Worm (Caenorhabditis elegans) whole organism, L2 larva: Measurements from ENCODE around the gene best-5.

Source experiments
- C34F6.9 ChIP-seq: fragments of 150-350 bp; optimal IDR thresholded peaks from 2 replicates; lab custom pipeline; 2014; ENCODE audit warnings: missing biosample characterization, missing genetic modification characterization
- F13H6.1 ChIP-seq: sonication (generic microtip); optimal IDR thresholded peaks from 2 replicates; lab custom pipeline; 2016; ENCODE audit warnings: missing genetic modification characterization, missing compliant biosample characterization
- R02D3.7 ChIP-seq: fragments of 150-350 bp; optimal IDR thresholded peaks from 2 replicates; lab custom pipeline; 2014; ENCODE audit warnings: missing biosample characterization, missing genetic modification characterization
- Y55F3AM.14 ChIP-seq: fragments of 200-800 bp; sonication (Bioruptor generic); optimal IDR thresholded peaks from 2 replicates; lab custom pipeline; 2018; ENCODE audit warnings: mild to moderate bottlenecking, missing genetic modification characterization, missing compliant biosample characterization
- ZK546.5 ChIP-seq: sonication (generic microtip); optimal IDR thresholded peaks from 2 replicates; lab custom pipeline; 2017; ENCODE audit warnings: missing biosample characterization, missing genetic modification characterization
- alr-1 ChIP-seq: fragments of 150-350 bp; optimal IDR thresholded peaks from 2 replicates; lab custom pipeline; 2014; ENCODE audit warnings: missing biosample characterization, missing genetic modification characterization
- aly-2 ChIP-seq: fragments of 150-350 bp; optimal IDR thresholded peaks from 2 replicates; lab custom pipeline; 2014; ENCODE audit warnings: missing biosample characterization, missing genetic modification characterization
- ama-1 ChIP-seq: fragments of 150-350 bp; optimal IDR thresholded peaks from 2 replicates; lab custom pipeline; 2018; ENCODE audit warnings: inconsistent platforms
- ceh-16 ChIP-seq: fragments of 150-350 bp; optimal IDR thresholded peaks from 2 replicates; lab custom pipeline; 2014; ENCODE audit warnings: missing biosample characterization, missing genetic modification characterization
- ceh-82 ChIP-seq: fragments of 150-350 bp; optimal IDR thresholded peaks from 2 replicates; lab custom pipeline; 2014; ENCODE audit warnings: missing biosample characterization, missing genetic modification characterization
- dmd-4 ChIP-seq: sonication (generic microtip); optimal IDR thresholded peaks from 2 replicates; lab custom pipeline; 2017; ENCODE audit warnings: missing biosample characterization, missing genetic modification characterization
- egl-27 ChIP-seq: sonication (generic microtip); optimal IDR thresholded peaks from 3 replicates; lab custom pipeline; 2017; ENCODE audit warnings: missing biosample characterization, missing genetic modification reagents, missing genetic modification characterization
- elt-1 ChIP-seq: fragments of 150-350 bp; optimal IDR thresholded peaks from 2 replicates; lab custom pipeline; 2014; ENCODE audit warnings: missing biosample characterization, missing genetic modification characterization
- elt-3 ChIP-seq: sonication (generic microtip); optimal IDR thresholded peaks from 2 replicates; lab custom pipeline; 2017; ENCODE audit warnings: missing biosample characterization, missing genetic modification characterization
- fos-1 ChIP-seq: fragments of 150-350 bp; optimal IDR thresholded peaks from 2 replicates; lab custom pipeline; 2014; ENCODE audit warnings: missing biosample characterization, missing genetic modification characterization
- gmeb-1 ChIP-seq: fragments of 150-350 bp; optimal IDR thresholded peaks from 2 replicates; lab custom pipeline; 2014; ENCODE audit warnings: missing biosample characterization, missing genetic modification characterization
- lin-11 ChIP-seq: fragments of 150-350 bp; sonication (generic microtip); optimal IDR thresholded peaks from 2 replicates; lab custom pipeline; 2014; ENCODE audit warnings: missing biosample characterization, missing genetic modification characterization, inconsistent platforms, mixed read lengths
- lin-13 ChIP-seq: fragments of 150-350 bp; optimal IDR thresholded peaks from 2 replicates; lab custom pipeline; 2014; ENCODE audit warnings: missing biosample characterization, missing genetic modification reagents, missing genetic modification characterization
- lin-39 ChIP-seq: fragments of 150-350 bp; optimal IDR thresholded peaks from 2 replicates; lab custom pipeline; 2014; ENCODE audit warnings: missing biosample characterization, missing genetic modification reagents, missing genetic modification characterization
- lsy-2 ChIP-seq, 2 experiments: fragments of 150-350 bp in 1 of 2; sonication (generic microtip) in 1 of 2; optimal IDR thresholded peaks; 2 replicates each; lab custom pipeline; 2014 to 2017; ENCODE audit warnings: missing biosample characterization in 2 of 2, missing genetic modification characterization in 2 of 2
- mab-5 ChIP-seq: fragments of 150-350 bp; optimal IDR thresholded peaks from 2 replicates; lab custom pipeline; 2014; ENCODE audit warnings: missing biosample characterization, missing genetic modification characterization
- mbf-1 ChIP-seq: sonication (generic microtip); optimal IDR thresholded peaks from 2 replicates; lab custom pipeline; 2017; ENCODE audit warnings: missing biosample characterization, missing genetic modification characterization
- mdl-1 ChIP-seq, 2 experiments: fragments of 150-350 bp in 1 of 2; sonication (generic microtip) in 1 of 2; optimal IDR thresholded peaks; 2 replicates each; lab custom pipeline; 2017; ENCODE audit warnings: missing biosample characterization in 2 of 2, missing genetic modification characterization in 2 of 2
- nhr-10 ChIP-seq: sonication (generic microtip); optimal IDR thresholded peaks from 2 replicates; lab custom pipeline; 2017; ENCODE audit warnings: missing biosample characterization, missing genetic modification characterization
- nhr-11 ChIP-seq: fragments of 150-350 bp; optimal IDR thresholded peaks from 2 replicates; lab custom pipeline; 2014; ENCODE audit warnings: missing biosample characterization, missing genetic modification characterization
- nhr-12 ChIP-seq: fragments of 150-350 bp; optimal IDR thresholded peaks from 2 replicates; lab custom pipeline; 2014; ENCODE audit warnings: missing biosample characterization, missing genetic modification characterization
- nhr-129 ChIP-seq: fragments of 150-350 bp; optimal IDR thresholded peaks from 2 replicates; lab custom pipeline; 2014; ENCODE audit warnings: missing biosample characterization, missing genetic modification characterization
- nhr-21 ChIP-seq: fragments of 150-350 bp; optimal IDR thresholded peaks from 2 replicates; lab custom pipeline; 2014; ENCODE audit warnings: missing biosample characterization, missing genetic modification characterization
- nhr-23 ChIP-seq: fragments of 150-350 bp; optimal IDR thresholded peaks from 2 replicates; lab custom pipeline; 2014; ENCODE audit warnings: missing biosample characterization, missing genetic modification reagents, missing genetic modification characterization
- nhr-237 ChIP-seq: fragments of 150-350 bp; optimal IDR thresholded peaks from 2 replicates; lab custom pipeline; 2014; ENCODE audit warnings: missing biosample characterization, missing genetic modification characterization
- nhr-25 ChIP-seq: fragments of 150-350 bp; sonication (generic microtip); optimal IDR thresholded peaks from 3 replicates; lab custom pipeline; 2014; ENCODE audit warnings: missing biosample characterization, missing genetic modification characterization
- nhr-6 ChIP-seq: fragments of 150-350 bp; optimal IDR thresholded peaks from 2 replicates; lab custom pipeline; 2014; ENCODE audit warnings: missing biosample characterization, missing genetic modification characterization
- nhr-77 ChIP-seq: fragments of 150-350 bp; optimal IDR thresholded peaks from 2 replicates; lab custom pipeline; 2014; ENCODE audit warnings: missing biosample characterization, missing genetic modification characterization
- peb-1 ChIP-seq: fragments of 150-350 bp; optimal IDR thresholded peaks from 2 replicates; lab custom pipeline; 2014; ENCODE audit warnings: missing biosample characterization, missing genetic modification characterization
- sem-4 ChIP-seq: fragments of 150-350 bp; optimal IDR thresholded peaks from 2 replicates; lab custom pipeline; 2014; ENCODE audit warnings: missing biosample characterization, missing genetic modification reagents, missing genetic modification characterization
- skn-1 ChIP-seq: sonication (generic microtip); optimal IDR thresholded peaks from 2 replicates; lab custom pipeline; 2017; ENCODE audit warnings: missing biosample characterization, missing genetic modification characterization
- sma-3 ChIP-seq: sonication (generic microtip); optimal IDR thresholded peaks from 2 replicates; lab custom pipeline; 2016; ENCODE audit warnings: missing genetic modification reagents, missing genetic modification characterization, missing compliant biosample characterization
- sma-9 ChIP-seq, 2 experiments: fragments of 150-350 bp in 1 of 2; sonication (generic microtip) in 1 of 2; optimal IDR thresholded peaks; 2 replicates each; lab custom pipeline; 2014 to 2016; ENCODE audit warnings: missing genetic modification characterization in 2 of 2, mild to moderate bottlenecking in 1 of 2, missing biosample characterization in 1 of 2, missing compliant biosample characterization in 1 of 2, missing genetic modification reagents in 1 of 2, moderate library complexity in 1 of 2
- snpc-4 ChIP-seq: fragments of 150-350 bp; optimal IDR thresholded peaks from 2 replicates; lab custom pipeline; 2014; ENCODE audit warnings: missing biosample characterization, missing genetic modification characterization
- unc-39 ChIP-seq: fragments of 150-350 bp; optimal IDR thresholded peaks from 2 replicates; lab custom pipeline; 2014; ENCODE audit warnings: missing biosample characterization, missing genetic modification characterization
- unc-55 ChIP-seq: fragments of 150-350 bp; sonication (generic microtip); optimal IDR thresholded peaks from 3 replicates; lab custom pipeline; 2014; ENCODE audit warnings: missing biosample characterization, missing genetic modification reagents, missing genetic modification characterization
- unc-62 ChIP-seq: fragments of 150-350 bp; optimal IDR thresholded peaks from 2 replicates; lab custom pipeline; 2014; ENCODE audit warnings: missing biosample characterization, missing genetic modification reagents, missing genetic modification characterization
- zag-1 ChIP-seq: fragments of 150-350 bp; optimal IDR thresholded peaks from 2 replicates; lab custom pipeline; 2014; ENCODE audit warnings: missing biosample characterization, missing genetic modification characterization
- ztf-11 ChIP-seq: sonication (generic microtip); optimal IDR thresholded peaks from 2 replicates; lab custom pipeline; 2017; ENCODE audit warnings: missing biosample characterization, missing genetic modification characterization
- ztf-4 ChIP-seq: fragments of 150-350 bp; optimal IDR thresholded peaks from 2 replicates; lab custom pipeline; 2014; ENCODE audit warnings: missing biosample characterization, missing genetic modification characterization

Gene best-5

ce11 chrIII:9698635-9699396 is 8.8 kb upstream of the best-5 start:
- TF ChIP-seq nhr-21 (tag; lab: Kevin White, UChicago) (peak; percentile 71), mbf-1 (tag; lab: Kevin White, UChicago) (no peak), nhr-11 (tag; lab: Kevin White, UChicago) (no peak), nhr-129 (tag; lab: Kevin White, UChicago) (peak; percentile 7), egl-27 (tag; lab: Kevin White, UChicago) (peak; percentile 30), ZK546.5 (tag; lab: Kevin White, UChicago) (no peak), nhr-23 (tag; lab: Kevin White, UChicago) (no peak), zag-1 (tag; lab: Kevin White, UChicago) (no peak), sma-3 (GFP tag; lab: Kevin White, UChicago) (peak; percentile 2), R02D3.7 (no peak), ama-1 (lab: Kevin White, UChicago) (no peak), skn-1 (no peak), lsy-2 (tag; optimal IDR thresholded peaks at IDR 0.05; lab: Kevin White, UChicago) (peak in 1 of 2 experiments; percentile 50), fos-1 (peak; percentile 50), mdl-1 (tag; optimal IDR thresholded peaks at IDR 0.05; lab: Kevin White, UChicago) (peak; percentile 43 to 61), C34F6.9 (tag; lab: Kevin White, UChicago) (peak; percentile 44), nhr-77 (tag; lab: Kevin White, UChicago) (no peak), alr-1 (tag; lab: Kevin White, UChicago) (no peak), nhr-12 (tag; lab: Kevin White, UChicago) (no peak), sem-4 (tag; lab: Kevin White, UChicago) (peak; percentile 70), lin-11 (tag; lab: Kevin White, UChicago) (no peak), nhr-237 (tag; lab: Kevin White, UChicago) (no peak), sma-9 (GFP tag; optimal IDR thresholded peaks at IDR 0.05; lab: Kevin White, UChicago) (peak; percentile 44), sma-9 (tag; optimal IDR thresholded peaks at IDR 0.05; lab: Kevin White, UChicago) (no peak), F13H6.1 (tag; lab: Kevin White, UChicago) (peak; percentile 36), ztf-4 (peak; percentile 20)

ce11 chrIII:9697886-9698285 is 7.8 kb upstream of the best-5 start:
- TF ChIP-seq nhr-129 (tag; lab: Kevin White, UChicago) (peak; percentile 21), nhr-10 (tag; lab: Kevin White, UChicago) (no peak)

- TF ChIP-seq unc-62 (GFP tag; lab: Kevin White, UChicago): no peak
- no peak for TF ChIP-seq alr-1 (tag; lab: Kevin White, UChicago)
- no peak for TF ChIP-seq nhr-23 (tag; lab: Kevin White, UChicago)
- peak in 1 of 2 experiments; percentile 64 for TF ChIP-seq mdl-1 (tag; optimal IDR thresholded peaks at IDR 0.05; lab: Kevin White, UChicago)
- TF ChIP-seq sem-4 (tag; lab: Kevin White, UChicago): no peak
- TF ChIP-seq lin-13: peak; percentile 12
- no peak for TF ChIP-seq ceh-82 (tag; lab: Kevin White, UChicago)
- no peak for TF ChIP-seq snpc-4 (tag; lab: Kevin White, UChicago)
- TF ChIP-seq lin-11 (tag; lab: Kevin White, UChicago): peak; percentile 19
- peak; percentile 84 for TF ChIP-seq nhr-129 (tag; lab: Kevin White, UChicago)
- TF ChIP-seq nhr-11 (tag; lab: Kevin White, UChicago): no peak
- peak; percentile 55 for TF ChIP-seq sma-9 (GFP tag; optimal IDR thresholded peaks at IDR 0.05; lab: Kevin White, UChicago)
- TF ChIP-seq sma-9 (tag; optimal IDR thresholded peaks at IDR 0.05; lab: Kevin White, UChicago): no peak
- no peak for TF ChIP-seq elt-1 (tag; lab: Kevin White, UChicago)
- no peak for TF ChIP-seq mbf-1 (tag; lab: Kevin White, UChicago)
- TF ChIP-seq dmd-4 (tag; lab: Kevin White, UChicago): no peak
- no peak for TF ChIP-seq Y55F3AM.14 (GFP tag; lab: Kevin White, UChicago)
- TF ChIP-seq lin-39 (tag; lab: Kevin White, UChicago): no peak
- TF ChIP-seq unc-39 (tag; lab: Kevin White, UChicago): no peak
- TF ChIP-seq ceh-16 (tag; lab: Kevin White, UChicago): no peak
- peak; percentile 21 for TF ChIP-seq nhr-25 (tag; lab: Kevin White, UChicago)
- peak; percentile 76 for TF ChIP-seq F13H6.1 (tag; lab: Kevin White, UChicago)
- TF ChIP-seq nhr-12 (tag; lab: Kevin White, UChicago): no peak
- TF ChIP-seq egl-27 (tag; lab: Kevin White, UChicago): no peak
- TF ChIP-seq unc-55: peak; percentile 48
- no peak for TF ChIP-seq ama-1 (lab: Kevin White, UChicago)
- TF ChIP-seq elt-3 (tag; lab: Kevin White, UChicago): no peak
- TF ChIP-seq gmeb-1 (tag; lab: Kevin White, UChicago): no peak
- TF ChIP-seq aly-2: no peak
- TF ChIP-seq C34F6.9 (tag; lab: Kevin White, UChicago): peak; percentile 67
- TF ChIP-seq lsy-2 (tag; optimal IDR thresholded peaks at IDR 0.05; lab: Kevin White, UChicago): peak; percentile 34 to 59
- no peak for TF ChIP-seq ztf-4
- no peak for TF ChIP-seq nhr-21 (tag; lab: Kevin White, UChicago)
- peak; percentile 89 for TF ChIP-seq fos-1
- no peak for TF ChIP-seq R02D3.7
- TF ChIP-seq peb-1: no peak
- no peak for TF ChIP-seq mab-5 (tag; lab: Kevin White, UChicago)
- no peak for TF ChIP-seq nhr-237 (tag; lab: Kevin White, UChicago)
- TF ChIP-seq ZK546.5 (tag; lab: Kevin White, UChicago): no peak
- TF ChIP-seq nhr-6 (tag; lab: Kevin White, UChicago): no peak
- no peak for TF ChIP-seq ztf-11 (tag; lab: Kevin White, UChicago)
- TF ChIP-seq nhr-77 (tag; lab: Kevin White, UChicago): no peak
- TF ChIP-seq nhr-10 (tag; lab: Kevin White, UChicago): no peak
Observed at ce11 chrIII:9697323-9697722, 7.3 kb upstream of the best-5 start.
